Worm (Caenorhabditis elegans): Measurements from ENCODE around the gene Y75B8A.23.

- no peak for TF ChIP-seq unc-62 (GFP tag; optimal IDR thresholded peaks at IDR 0.05)
- no peak for TF ChIP-seq nhr-76 (tag; optimal IDR thresholded peaks at IDR 0.05)
- no peak for TF ChIP-seq unc-39 (tag; optimal IDR thresholded peaks at IDR 0.05)
- no peak for TF ChIP-seq tbx-8 (GFP tag; optimal IDR thresholded peaks at IDR 0.05)
- no peak for TF ChIP-seq nhr-237 (tag; optimal IDR thresholded peaks at IDR 0.05)
- no peak for TF ChIP-seq ztf-11 (tag; optimal IDR thresholded peaks at IDR 0.05)
Observed at ce11 chrIII:12221452-12221851, 29.0 kb upstream of the Y75B8A.23 start.
